Fruit fly (Drosophila melanogaster) whole organism, embryonic: ENCODE measurements around the gene Agpat4.

ENCODE experiments used
- Awh ChIP-seq: fragments of 200-800 bp; sonication (Bioruptor generic); IDR thresholded peaks from 2 replicates; pipeline ENCODE4, ENCODE4 v1.3.6; 2022; ENCODE audit warnings: missing biosample characterization, missing genetic modification characterization
- CG10274 ChIP-seq: fragments of 200-800 bp; sonication (Bioruptor generic); optimal IDR thresholded peaks from 3 replicates; lab custom pipeline; 2017; ENCODE audit warnings: missing biosample characterization, mild to moderate bottlenecking, missing genetic modification characterization
- CG11456 ChIP-seq: fragments of 200-800 bp; sonication (Bioruptor generic); IDR thresholded peaks from 3 replicates; pipeline ENCODE4 v1.3.6; 2022; ENCODE audit warnings: missing biosample characterization, missing genetic modification characterization
- CG11695 ChIP-seq: fragments of 200-800 bp; sonication (Bioruptor generic); IDR thresholded peaks from 3 replicates; pipeline ENCODE4 v1.3.6; 2022; ENCODE audit warnings: missing biosample characterization, missing genetic modification characterization
- CG12219 ChIP-seq: fragments of 200-800 bp; sonication (Bioruptor generic); optimal IDR thresholded peaks from 3 replicates; lab custom pipeline; 2018; ENCODE audit warnings: missing biosample characterization, mild to moderate bottlenecking, missing genetic modification characterization
- CG13123 ChIP-seq: fragments of 200-800 bp; sonication (Bioruptor generic); optimal IDR thresholded peaks from 2 replicates; lab custom pipeline; 2016; ENCODE audit warnings: missing biosample characterization, missing genetic modification characterization
- CG14710 ChIP-seq: fragments of 200-800 bp; sonication (Bioruptor generic); optimal IDR thresholded peaks from 3 replicates; lab custom pipeline; 2019; ENCODE audit warnings: missing biosample characterization, mild to moderate bottlenecking, missing genetic modification characterization, moderate library complexity
- CG1602 ChIP-seq: fragments of 200-800 bp; sonication (Bioruptor generic); optimal IDR thresholded peaks from 3 replicates; lab custom pipeline; 2016; ENCODE audit warnings: missing biosample characterization, missing genetic modification characterization
- CG1647 ChIP-seq: fragments of 200-800 bp; sonication (Bioruptor generic); optimal IDR thresholded peaks from 3 replicates; lab custom pipeline; 2016; ENCODE audit warnings: missing biosample characterization, missing genetic modification characterization
- CG16779 ChIP-seq: fragments of 200-800 bp; sonication (Bioruptor generic); IDR thresholded peaks from 2 replicates; pipeline ENCODE4 v1.3.6; 2022; ENCODE audit warnings: missing biosample characterization, missing genetic modification characterization
- CG17186 ChIP-seq: fragments of 200-800 bp; sonication (Bioruptor generic); optimal IDR thresholded peaks from 3 replicates; lab custom pipeline; 2017; ENCODE audit warnings: missing biosample characterization, missing genetic modification reagents, missing genetic modification characterization
- CG30020 ChIP-seq: fragments of 200-800 bp; optimal IDR thresholded peaks from 2 replicates; lab custom pipeline; 2019; ENCODE audit warnings: missing biosample characterization, mild to moderate bottlenecking, missing genetic modification characterization, moderate library complexity
- CG34422 ChIP-seq: fragments of 200-800 bp; sonication (Bioruptor generic); IDR thresholded peaks from 3 replicates; pipeline ENCODE4 v1.3.6; 2022; ENCODE audit warnings: missing biosample characterization, missing genetic modification characterization
- CG6272 ChIP-seq: fragments of 200-800 bp; sonication (Bioruptor generic); IDR thresholded peaks from 2 replicates; pipeline ENCODE4 v1.3.6; 2022; ENCODE audit warnings: missing biosample characterization, missing genetic modification characterization
- CG8281 ChIP-seq: fragments of 200-800 bp; sonication (Bioruptor generic); optimal IDR thresholded peaks from 2 replicates; lab custom pipeline; 2018; ENCODE audit warnings: missing biosample characterization, mild to moderate bottlenecking, missing genetic modification characterization, moderate library complexity
- CG8478 ChIP-seq: fragments of >200 bp; optimal IDR thresholded peaks from 2 replicates; lab custom pipeline; 2018
- Chrac-16 ChIP-seq: fragments of 200-800 bp; sonication (Bioruptor generic); optimal IDR thresholded peaks from 3 replicates; lab custom pipeline; 2016; ENCODE audit warnings: missing biosample characterization, missing genetic modification characterization
- H15 ChIP-seq: fragments of 200-800 bp; sonication (Bioruptor generic); IDR thresholded peaks from 3 replicates; pipeline ENCODE4 v1.3.6; 2022; ENCODE audit warnings: missing biosample characterization, missing genetic modification characterization
- HmgZ ChIP-seq: fragments of 200-800 bp; sonication (Bioruptor generic); optimal IDR thresholded peaks from 2 replicates; lab custom pipeline; 2018; ENCODE audit warnings: missing biosample characterization, mild to moderate bottlenecking, missing genetic modification characterization
- Hmx ChIP-seq: fragments of 200-800 bp; sonication (Bioruptor generic); optimal IDR thresholded peaks from 2 replicates; lab custom pipeline; 2016; ENCODE audit warnings: missing biosample characterization, missing genetic modification characterization
- Med ChIP-seq: fragments of 200-800 bp; sonication (Bioruptor generic); peaks from one replicate; lab custom pipeline; 2016; ENCODE audit warnings: missing biosample characterization, missing genetic modification characterization, mild to moderate bottlenecking, inconsistent platforms, moderate library complexity
- Mes4 ChIP-seq: fragments of 200-800 bp; sonication (Bioruptor generic); optimal IDR thresholded peaks from 2 replicates; lab custom pipeline; 2016; ENCODE audit warnings: missing biosample characterization, missing genetic modification characterization
- Pdp1 ChIP-seq, 2 experiments: fragments of 200-800 bp; sonication (Bioruptor generic); optimal IDR thresholded peaks; 3 replicates each; lab custom pipeline; 2016; ENCODE audit warnings: missing biosample characterization in 2 of 2, missing genetic modification characterization in 2 of 2, mild to moderate bottlenecking in 1 of 2, moderate library complexity in 1 of 2
- Rfx ChIP-seq: fragments of 200-800 bp; sonication (Bioruptor generic); IDR thresholded peaks from 2 replicates; pipeline ENCODE4 v1.3.6; 2022; ENCODE audit warnings: missing biosample characterization, missing genetic modification characterization
- Sox102F ChIP-seq: fragments of 200-800 bp; sonication (Bioruptor generic); optimal IDR thresholded peaks from 2 replicates; lab custom pipeline; 2018; ENCODE audit warnings: missing biosample characterization, mild to moderate bottlenecking, missing genetic modification characterization, moderate library complexity
- Tbp ChIP-seq: fragments of >200 bp; optimal IDR thresholded peaks from 2 replicates; lab custom pipeline; 2018; ENCODE audit warnings: missing biosample characterization, missing genetic modification characterization
- aop ChIP-seq: fragments of 200-800 bp; sonication (Bioruptor generic); IDR thresholded peaks from 2 replicates; pipeline ENCODE4 v1.3.6; 2022; ENCODE audit warnings: missing biosample characterization, missing genetic modification characterization
- bbx ChIP-seq: fragments of 200-800 bp; sonication (Bioruptor generic); IDR thresholded peaks from 2 replicates; pipeline ENCODE4 v1.3.6; 2022; ENCODE audit warnings: missing biosample characterization, missing genetic modification characterization; ENCODE audit not compliant: partially characterized antibody
- chif ChIP-seq, 2 experiments: fragments of 200-800 bp; sonication (Bioruptor generic); optimal IDR thresholded peaks; 3 replicates each; lab custom pipeline; 2016; ENCODE audit warnings: missing biosample characterization in 2 of 2, missing genetic modification characterization in 2 of 2
- cwo ChIP-seq: fragments of 200-800 bp; sonication (Bioruptor generic); optimal IDR thresholded peaks from 3 replicates; lab custom pipeline; 2017; ENCODE audit warnings: missing biosample characterization, missing genetic modification characterization, mild to moderate bottlenecking, moderate library complexity, missing genetic modification reagents
- da ChIP-seq: fragments of 200-800 bp; sonication (Bioruptor generic); optimal IDR thresholded peaks from 2 replicates; lab custom pipeline; 2016; ENCODE audit warnings: missing biosample characterization, missing genetic modification characterization
- fd102C ChIP-seq: fragments of 200-800 bp; sonication (Bioruptor generic); optimal IDR thresholded peaks from 2 replicates; lab custom pipeline; 2018; ENCODE audit warnings: missing biosample characterization, mild to moderate bottlenecking, missing genetic modification characterization, moderate library complexity
- fd96Cb ChIP-seq: fragments of 200-800 bp; sonication (Bioruptor generic); optimal IDR thresholded peaks from 2 replicates; lab custom pipeline; 2018; ENCODE audit warnings: missing biosample characterization, mild to moderate bottlenecking, missing genetic modification characterization, moderate library complexity
- grn ChIP-seq: fragments of 200-800 bp; sonication (Bioruptor generic); optimal IDR thresholded peaks from 3 replicates; lab custom pipeline; 2017; ENCODE audit warnings: missing biosample characterization, missing genetic modification characterization
- gro ChIP-seq: fragments of 200-800 bp; sonication (Bioruptor generic); optimal IDR thresholded peaks from 2 replicates; lab custom pipeline; 2016; ENCODE audit warnings: missing biosample characterization, missing genetic modification characterization
- gt ChIP-seq: fragments of 200-800 bp; sonication (Bioruptor generic); IDR thresholded peaks from 2 replicates; pipeline ENCODE4 v1.3.6; 2022; ENCODE audit warnings: missing biosample characterization, missing genetic modification characterization
- kay ChIP-seq: fragments of 200-800 bp; sonication (Bioruptor generic); optimal IDR thresholded peaks from 2 replicates; lab custom pipeline; 2016; ENCODE audit warnings: missing biosample characterization, missing genetic modification characterization
- nmo ChIP-seq: fragments of 200-800 bp; sonication (Bioruptor generic); optimal IDR thresholded peaks from 2 replicates; lab custom pipeline; 2018; ENCODE audit warnings: missing biosample characterization, mild to moderate bottlenecking, missing genetic modification characterization, moderate library complexity
- nom ChIP-seq: fragments of 200-800 bp; sonication (Bioruptor generic); optimal IDR thresholded peaks from 2 replicates; lab custom pipeline; 2017; ENCODE audit warnings: missing biosample characterization, missing genetic modification characterization, mild to moderate bottlenecking, moderate library complexity, missing genetic modification reagents
- oc ChIP-seq: fragments of 200-800 bp; sonication (Bioruptor generic); optimal IDR thresholded peaks from 2 replicates; lab custom pipeline; 2018; ENCODE audit warnings: missing biosample characterization, mild to moderate bottlenecking, missing genetic modification characterization, moderate library complexity
- odd ChIP-seq: fragments of 200-800 bp; sonication (Bioruptor generic); optimal IDR thresholded peaks from 2 replicates; lab custom pipeline; 2017; ENCODE audit warnings: missing biosample characterization, mild to moderate bottlenecking, missing genetic modification characterization
- psq ChIP-seq: fragments of 200-800 bp; sonication (Bioruptor generic); optimal IDR thresholded peaks from 2 replicates; lab custom pipeline; 2017; ENCODE audit warnings: missing biosample characterization, missing genetic modification characterization
- pzg ChIP-seq: fragments of 200-800 bp; sonication (Bioruptor generic); optimal IDR thresholded peaks from 3 replicates; lab custom pipeline; 2018; ENCODE audit warnings: missing biosample characterization, mild to moderate bottlenecking, missing genetic modification characterization, moderate library complexity
- slbo ChIP-seq: fragments of 200-800 bp; sonication (Bioruptor generic); IDR thresholded peaks from 2 replicates; pipeline ENCODE4 v1.3.6; 2022; ENCODE audit warnings: missing biosample characterization, missing genetic modification characterization
- sob ChIP-seq: fragments of 200-800 bp; sonication (Bioruptor generic); IDR thresholded peaks from 2 replicates; pipeline ENCODE4 v1.3.6; 2022; ENCODE audit warnings: missing biosample characterization, missing genetic modification characterization
- ssp ChIP-seq: fragments of 200-800 bp; sonication (Bioruptor generic); IDR thresholded peaks from 2 replicates; pipeline ENCODE4 v1.3.6; 2022; ENCODE audit warnings: missing biosample characterization, missing genetic modification characterization

Gene Agpat4

dm6 chr3L:16356171-16356765 is 25.1 kb downstream of the Agpat4 start (continued):
- TF ChIP-seq aop (GFP tag; lab: Robert Waterston, UW) (no peak), chif (GFP tag; optimal IDR thresholded peaks at IDR 0.05; lab: Kevin White, UChicago) (no peak)
- TF ChIP-seq, all 482 proteins: peak for 31

dm6 chr3L:16354197-16354596 is 27.2 kb downstream of the Agpat4 start, which contains the start of gene Pdh:
Pdh (minus strand) TSS chr3L:16354297.
- TF ChIP-seq Pdp1 (GFP tag; optimal IDR thresholded peaks at IDR 0.05; lab: Kevin White, UChicago) (peak in 1 of 2 experiments; percentile 0), Med (GFP tag; lab: Kevin White, UChicago) (peak; percentile 57), CG13123 (GFP tag; lab: Kevin White, UChicago) (no peak), nom (GFP tag; lab: Kevin White, UChicago) (no peak)

dm6 chr3L:16351770-16352429 is 29.5 kb downstream of the Agpat4 start, which contains the start of the genes Golgin104 and Tcs3:
Golgin104 (minus strand) TSS chr3L:16351951.
Tcs3 (plus strand) TSS chr3L:16351991.
- TF ChIP-seq odd (GFP tag; lab: Kevin White, UChicago) (no peak), CG34422 (peak; percentile 49; the same call in 1 of the 3 replicates), CG12219 (GFP tag; lab: Kevin White, UChicago) (no peak), cwo (GFP tag; lab: Kevin White, UChicago) (no peak), CG8478 (lab: Kevin White, UChicago) (no peak), HmgZ (tag; lab: Kevin White, UChicago) (peak; percentile 63), fd102C (GFP tag; lab: Kevin White, UChicago) (no peak), Rfx (GFP tag; lab: Robert Waterston, UW) (no peak; the same call in 1 of the 2 replicates), kay (GFP tag; lab: Kevin White, UChicago) (no peak), grn (GFP tag; lab: Kevin White, UChicago) (no peak), bbx (GFP tag; lab: Robert Waterston, UW) (no peak), gro (GFP tag; lab: Kevin White, UChicago) (no peak), CG8281 (tag; lab: Kevin White, UChicago) (no peak), fd96Cb (tag; lab: Kevin White, UChicago) (no peak), oc (tag; lab: Kevin White, UChicago) (no peak), ssp (no peak), CG11695 (GFP tag; lab: Robert Waterston, UW) (no peak), CG1602 (GFP tag; lab: Kevin White, UChicago) (no peak), CG6272 (GFP tag; lab: Robert Waterston, UW) (no peak), Awh (GFP tag; lab: Robert Waterston, UW) (no peak), CG10274 (GFP tag; lab: Kevin White, UChicago) (no peak), CG16779 (GFP tag; lab: Robert Waterston, UW) (no peak), Hmx (no peak), CG11456 (GFP tag; lab: Robert Waterston, UW) (no peak), nmo (GFP tag; lab: Kevin White, UChicago) (peak; percentile 8), psq (GFP tag; lab: Kevin White, UChicago) (no peak), CG30020 (tag; lab: Kevin White, UChicago) (no peak), Tbp (GFP tag; lab: Kevin White, UChicago) (no peak), gt (GFP tag; lab: Robert Waterston, UW) (no peak), sob (no peak), slbo (GFP tag; lab: Robert Waterston, UW) (no peak), Med (GFP tag; lab: Kevin White, UChicago) (peak; percentile 63), pzg (GFP tag; lab: Kevin White, UChicago) (peak; percentile 75), Mes4 (GFP tag; lab: Kevin White, UChicago) (no peak), Sox102F (GFP tag; lab: Kevin White, UChicago) (no peak), da (GFP tag; lab: Kevin White, UChicago) (no peak), chif (GFP tag; optimal IDR thresholded peaks at IDR 0.05; lab: Kevin White, UChicago) (no peak), CG1647 (GFP tag; lab: Kevin White, UChicago) (no peak), Chrac-16 (no peak), H15 (no peak), CG17186 (peak; percentile 30), CG14710 (tag; lab: Kevin White, UChicago) (peak; percentile 30)
